Worm (Caenorhabditis elegans): Measurements from ENCODE around the gene cyp-13A11.

Gene cyp-13A11

DNA sequence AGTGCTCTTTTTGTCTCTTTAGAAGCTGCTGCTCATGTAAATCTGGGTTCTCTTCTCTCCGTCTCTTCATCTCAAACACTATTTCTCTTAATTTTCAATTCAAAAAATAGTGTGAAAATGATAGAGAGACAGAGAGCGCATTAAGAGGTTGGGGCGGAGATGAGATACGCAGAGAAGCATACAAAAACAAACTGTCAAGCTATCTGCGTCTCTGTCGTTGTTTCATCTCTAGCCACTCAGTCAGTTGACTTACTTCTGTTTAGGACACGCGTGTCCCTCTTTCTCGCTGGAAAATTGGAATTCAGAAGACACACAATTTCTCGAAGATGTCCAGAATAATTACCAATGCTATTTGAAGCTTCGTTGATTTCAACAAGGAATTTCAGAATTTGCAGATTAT is 40.3 kb downstream of the cyp-13A11 start:
- TF ChIP-seq unc-62 (GFP tag; optimal IDR thresholded peaks at IDR 0.05) = no peak

DNA sequence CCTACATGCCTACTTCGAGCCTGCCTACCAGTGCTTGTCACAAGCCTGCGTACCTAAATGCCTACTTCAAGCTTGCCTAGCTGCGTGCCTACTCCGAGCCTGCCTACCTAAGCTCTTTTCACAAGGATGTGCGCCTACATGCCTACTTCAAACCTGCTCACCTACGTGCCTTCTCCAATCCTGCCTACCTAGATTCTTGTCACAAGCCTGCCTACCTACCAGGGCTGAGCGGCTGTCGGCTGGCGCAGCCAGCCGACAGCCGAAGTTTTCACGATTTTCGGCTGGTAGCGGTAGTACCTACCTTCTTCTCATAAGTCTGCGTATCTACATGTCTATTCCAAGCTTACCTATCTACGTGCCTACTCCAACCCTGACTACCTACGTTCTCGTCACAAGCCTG is 40.9 kb downstream of the cyp-13A11 start:
- TF ChIP-seq unc-62 (GFP tag; optimal IDR thresholded peaks at IDR 0.05) = no peak

DNA sequence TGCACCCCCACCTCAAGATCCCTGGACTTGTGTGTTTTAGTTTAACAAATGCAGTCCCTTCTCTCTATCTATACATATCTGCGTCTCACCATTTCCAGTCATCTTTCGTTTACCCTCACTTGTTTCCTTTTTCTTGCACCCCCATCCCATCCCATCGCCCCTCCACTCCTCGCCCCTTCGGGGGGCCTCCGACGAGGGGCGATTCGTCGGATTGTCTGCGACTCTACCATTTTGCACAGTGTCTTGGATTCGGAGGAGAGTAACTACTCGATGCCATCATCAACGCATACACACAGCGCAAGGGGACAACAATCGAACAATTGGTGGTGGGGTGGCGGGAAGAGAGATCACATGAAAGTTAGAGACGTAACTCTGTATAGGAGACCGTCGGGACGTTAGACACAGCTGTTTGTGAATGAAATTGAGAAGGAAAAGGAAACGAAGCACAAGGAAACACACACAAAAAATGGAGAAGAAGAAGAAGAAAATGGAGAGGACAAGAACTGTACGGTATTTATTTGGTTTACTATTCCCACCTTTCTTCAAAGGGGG is 41.7 kb downstream of the cyp-13A11 start:
- no peak for TF ChIP-seq unc-62 (GFP tag; optimal IDR thresholded peaks at IDR 0.05)

ce11 chrIII:13062989-13063388 is 42.2 kb downstream of the cyp-13A11 start:
- TF ChIP-seq unc-62 (GFP tag; optimal IDR thresholded peaks at IDR 0.05) = no peak

ce11 chrIII:13064213-13065184 is 43.7 kb downstream of the cyp-13A11 start:
- TF ChIP-seq unc-62 (GFP tag; optimal IDR thresholded peaks at IDR 0.05) = no peak

DNA sequence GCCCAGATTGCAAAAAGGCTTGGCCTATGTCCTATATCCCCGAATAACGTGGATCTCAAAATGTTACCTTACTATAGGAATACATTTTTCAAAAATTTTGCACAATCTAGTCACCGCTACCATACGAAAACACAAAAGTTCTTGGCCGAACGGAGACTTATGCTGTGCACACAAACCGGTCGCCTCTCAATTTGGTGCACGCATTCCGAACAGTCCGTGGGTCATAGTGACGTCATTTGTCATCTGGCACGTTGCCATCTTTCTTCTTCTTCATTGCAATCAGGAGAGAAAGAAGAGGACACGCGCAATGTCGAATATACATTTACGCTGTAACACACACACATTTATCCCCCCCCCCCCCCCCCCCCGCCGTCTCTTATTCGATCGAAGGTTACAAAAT is 44.9 kb downstream of the cyp-13A11 start:
- TF ChIP-seq unc-62 (GFP tag; optimal IDR thresholded peaks at IDR 0.05) = no peak

DNA sequence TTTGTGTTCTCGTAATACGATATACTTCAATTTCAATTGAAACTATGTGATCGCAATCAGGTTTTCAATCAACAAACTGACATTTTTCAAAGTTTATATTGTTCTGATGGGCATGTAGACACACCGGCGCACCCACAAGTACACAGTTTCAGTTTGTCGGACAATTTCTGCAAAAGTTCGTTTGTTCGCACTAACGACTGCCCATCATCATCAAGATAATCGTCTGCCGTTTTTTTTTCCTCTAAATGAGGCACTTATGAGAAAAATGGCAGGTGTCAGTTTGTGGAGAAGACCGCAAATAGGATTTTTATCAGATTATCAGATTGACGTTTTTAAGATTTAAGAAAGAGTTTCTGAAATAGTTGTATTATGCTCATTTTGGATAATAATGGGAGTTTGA is 46.0 kb downstream of the cyp-13A11 start:
- no peak for TF ChIP-seq unc-62 (GFP tag; optimal IDR thresholded peaks at IDR 0.05)

- TF ChIP-seq unc-62 (GFP tag; optimal IDR thresholded peaks at IDR 0.05) = no peak
Measured at ce11 chrIII:13067884-13068767, 47.3 kb downstream of the cyp-13A11 start.

DNA sequence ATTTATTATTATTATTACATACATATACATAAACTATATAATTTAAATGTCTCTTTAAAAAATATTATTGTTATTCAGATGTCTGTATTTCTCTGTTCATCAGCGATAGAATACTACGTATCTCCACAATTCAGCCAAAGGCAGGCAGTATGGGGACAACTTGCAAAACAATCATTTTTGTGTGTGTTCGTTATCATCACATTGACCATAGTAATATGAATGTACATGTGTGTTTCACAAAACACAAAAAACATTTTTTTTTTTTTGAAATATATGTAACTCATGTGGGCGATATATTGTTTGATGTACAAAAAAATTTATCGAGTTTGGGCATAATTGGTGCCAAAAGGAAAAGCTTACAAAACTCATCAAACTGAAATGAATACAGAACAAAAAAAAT is 48.6 kb downstream of the cyp-13A11 start:
- TF ChIP-seq unc-62 (GFP tag; optimal IDR thresholded peaks at IDR 0.05) = no peak

- TF ChIP-seq unc-62 (GFP tag; optimal IDR thresholded peaks at IDR 0.05) = no peak
Measured at ce11 chrIII:13070548-13071050, 49.8 kb downstream of the cyp-13A11 start, which contains the start of gene Y39E4B.6. TSS of gene Y39E4B.6 (plus strand) at chrIII:13070756.

DNA sequence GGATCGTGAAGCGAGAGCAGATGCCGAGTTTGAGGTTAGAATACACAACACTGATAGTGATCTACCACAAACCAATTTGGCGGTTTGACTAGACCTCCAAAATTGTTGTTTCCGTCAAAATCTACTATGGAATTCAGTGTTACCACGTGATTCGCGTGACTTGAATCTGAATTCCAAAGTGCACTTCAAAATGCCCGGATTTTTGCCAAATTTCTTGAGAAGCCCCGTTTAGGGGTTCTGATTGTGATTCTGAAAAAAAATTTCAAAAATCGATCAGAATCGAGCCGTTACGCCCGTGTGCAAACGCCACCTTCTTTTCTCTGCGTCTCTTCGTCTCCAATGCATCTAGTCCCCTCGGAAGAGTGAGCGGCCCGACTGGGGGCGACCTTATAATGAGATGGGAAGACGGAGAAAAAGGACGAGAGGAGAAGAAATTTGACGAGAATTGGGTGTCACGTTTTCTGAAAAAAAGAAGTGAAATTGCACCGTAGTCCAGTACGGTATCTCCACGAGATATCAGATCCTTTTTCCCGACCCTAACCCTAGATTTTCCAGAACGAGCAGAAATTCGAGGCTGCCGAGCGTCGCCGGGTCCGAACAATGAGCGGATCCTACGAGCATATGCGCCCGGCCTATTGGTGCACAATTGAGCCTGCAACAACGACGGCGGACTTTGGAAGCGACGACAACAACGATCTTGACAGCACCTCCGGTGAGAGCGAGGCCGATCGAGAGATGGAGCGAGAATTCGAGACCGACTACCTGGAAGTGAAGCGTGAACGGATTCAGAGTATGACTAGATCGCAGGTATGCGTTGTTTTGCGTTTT is 50.8 kb downstream of the cyp-13A11 start:
- TF ChIP-seq unc-62 (GFP tag; optimal IDR thresholded peaks at IDR 0.05) = no peak
